Fruit fly (Drosophila melanogaster) whole organism, prepupa: Measurements from ENCODE around the gene Cyp9f2.

ENCODE experiments used
- Blimp-1 ChIP-seq: fragments of 200-800 bp; sonication (Bioruptor generic); optimal IDR thresholded peaks from 3 replicates; lab custom pipeline; 2017; ENCODE audit warnings: missing biosample characterization, missing genetic modification characterization, mild to moderate bottlenecking, moderate library complexity, missing genetic modification reagents
- CG10631 ChIP-seq: fragments of 200-800 bp; sonication (Bioruptor generic); optimal IDR thresholded peaks from 2 replicates; lab custom pipeline; 2016; ENCODE audit warnings: missing biosample characterization, missing genetic modification characterization
- CG11294 ChIP-seq: fragments of 200-800 bp; sonication (Bioruptor generic); IDR thresholded peaks from 2 replicates; pipeline ENCODE4 v1.3.6; 2022; ENCODE audit warnings: missing biosample characterization, missing genetic modification characterization
- CG11762 ChIP-seq: fragments of 200-800 bp; sonication (Bioruptor generic); optimal IDR thresholded peaks from 3 replicates; lab custom pipeline; 2016; ENCODE audit warnings: missing biosample characterization, missing genetic modification characterization; ENCODE audit not compliant: insufficient read depth
- CG1621 ChIP-seq: fragments of 200-800 bp; sonication (Bioruptor generic); optimal IDR thresholded peaks from 3 replicates; lab custom pipeline; 2018; ENCODE audit warnings: missing biosample characterization, mild to moderate bottlenecking, missing genetic modification characterization
- CG32006 ChIP-seq: fragments of 200-800 bp; sonication (Bioruptor generic); optimal IDR thresholded peaks from 3 replicates; lab custom pipeline; 2017; ENCODE audit warnings: missing biosample characterization, mild to moderate bottlenecking, missing genetic modification characterization
- CG34406 ChIP-seq: fragments of 200-800 bp; sonication (Bioruptor generic); optimal IDR thresholded peaks from 3 replicates; lab custom pipeline; 2016; ENCODE audit warnings: missing biosample characterization, missing genetic modification characterization
- CG3919 ChIP-seq: fragments of 200-800 bp; sonication (Bioruptor generic); optimal IDR thresholded peaks from 3 replicates; lab custom pipeline; 2016; ENCODE audit warnings: missing biosample characterization, missing genetic modification characterization
- CG4318 ChIP-seq: fragments of 200-800 bp; sonication (Bioruptor generic); optimal IDR thresholded peaks from 3 replicates; lab custom pipeline; 2017; ENCODE audit warnings: missing biosample characterization, mild to moderate bottlenecking, missing genetic modification characterization
- CG6163 ChIP-seq: fragments of 200-800 bp; sonication (Bioruptor generic); IDR thresholded peaks from 3 replicates; pipeline ENCODE4 v1.3.6; 2022; ENCODE audit warnings: missing biosample characterization, missing genetic modification characterization
- CG6276 ChIP-seq: fragments of 200-800 bp; sonication (Bioruptor generic); optimal IDR thresholded peaks from 2 replicates; lab custom pipeline; 2017; ENCODE audit warnings: missing biosample characterization, mild to moderate bottlenecking, missing genetic modification characterization
- CG6792 ChIP-seq: fragments of 200-800 bp; sonication (Bioruptor generic); optimal IDR thresholded peaks from 3 replicates; lab custom pipeline; 2016; ENCODE audit warnings: missing biosample characterization, missing genetic modification characterization
- CG6808 ChIP-seq: fragments of 200-800 bp; sonication (Bioruptor generic); optimal IDR thresholded peaks from 3 replicates; lab custom pipeline; 2017; ENCODE audit warnings: missing biosample characterization, missing genetic modification characterization, mild to moderate bottlenecking, moderate library complexity, missing genetic modification reagents
- CG7368 ChIP-seq: fragments of 200-800 bp; sonication (Bioruptor generic); optimal IDR thresholded peaks from 3 replicates; lab custom pipeline; 2016; ENCODE audit warnings: missing biosample characterization, missing genetic modification characterization
- CG8319 ChIP-seq: fragments of 200-800 bp; sonication (Bioruptor generic); optimal IDR thresholded peaks from 3 replicates; lab custom pipeline; 2016; ENCODE audit warnings: missing biosample characterization, missing genetic modification characterization
- CG8632 ChIP-seq: fragments of 200-800 bp; sonication (Bioruptor generic); optimal IDR thresholded peaks from 3 replicates; lab custom pipeline; 2016; ENCODE audit warnings: missing biosample characterization, missing genetic modification characterization
- Eip75B ChIP-seq: fragments of 200-800 bp; sonication (Bioruptor generic); optimal IDR thresholded peaks from 3 replicates; lab custom pipeline; 2016; ENCODE audit warnings: missing biosample characterization, missing genetic modification characterization
- Eip78C ChIP-seq: fragments of 200-800 bp; sonication (Bioruptor generic); peaks from one replicate; lab custom pipeline; 2016; ENCODE audit warnings: missing biosample characterization, missing genetic modification characterization
- Eip93F ChIP-seq: fragments of 200-800 bp; sonication (Bioruptor generic); optimal IDR thresholded peaks from 2 replicates; lab custom pipeline; 2016; ENCODE audit warnings: missing biosample characterization, mild to moderate bottlenecking, missing genetic modification characterization
- Ets21C ChIP-seq: fragments of 200-800 bp; sonication (Bioruptor generic); optimal IDR thresholded peaks from 3 replicates; lab custom pipeline; 2016; ENCODE audit warnings: missing biosample characterization, missing genetic modification characterization
- Ets96B ChIP-seq: fragments of 200-800 bp; optimal IDR thresholded peaks from 2 replicates; lab custom pipeline; 2019; ENCODE audit warnings: missing biosample characterization, mild to moderate bottlenecking, missing genetic modification characterization, moderate library complexity
- Hr38 ChIP-seq: sonication (Bioruptor generic); optimal IDR thresholded peaks from 2 replicates; lab custom pipeline; 2016; ENCODE audit warnings: missing biosample characterization, missing genetic modification characterization
- Lpt ChIP-seq: fragments of 200-800 bp; sonication (Bioruptor generic); optimal IDR thresholded peaks from 3 replicates; lab custom pipeline; 2016; ENCODE audit warnings: missing biosample characterization, missing genetic modification characterization
- Met ChIP-seq: fragments of 200-800 bp; sonication (Bioruptor generic); optimal IDR thresholded peaks from 3 replicates; lab custom pipeline; 2016; ENCODE audit warnings: missing biosample characterization, missing genetic modification characterization
- Sox14 ChIP-seq: fragments of 200-800 bp; sonication (Bioruptor generic); optimal IDR thresholded peaks from 3 replicates; lab custom pipeline; 2016; ENCODE audit warnings: missing biosample characterization, missing genetic modification characterization
- achi ChIP-seq: fragments of 200-800 bp; sonication (Bioruptor generic); optimal IDR thresholded peaks from 3 replicates; lab custom pipeline; 2016; ENCODE audit warnings: missing biosample characterization, missing genetic modification characterization
- acj6 ChIP-seq: fragments of 200-800 bp; sonication (Bioruptor generic); optimal IDR thresholded peaks from 3 replicates; lab custom pipeline; 2016; ENCODE audit warnings: missing biosample characterization, missing genetic modification characterization
- dac ChIP-seq: fragments of 200-800 bp; sonication (Bioruptor generic); optimal IDR thresholded peaks from 2 replicates; lab custom pipeline; 2017; ENCODE audit warnings: missing biosample characterization, mild to moderate bottlenecking, missing genetic modification characterization
- dsx ChIP-seq: fragments of 200-800 bp; optimal IDR thresholded peaks from 3 replicates; lab custom pipeline; 2019; ENCODE audit warnings: missing biosample characterization, mild to moderate bottlenecking, missing genetic modification characterization, moderate library complexity; ENCODE audit not compliant: poor library complexity, severe bottlenecking
- eg ChIP-seq: fragments of 200-800 bp; sonication (Bioruptor generic); IDR thresholded peaks from 3 replicates; pipeline ENCODE4 v1.3.6; 2022; ENCODE audit warnings: missing biosample characterization, missing genetic modification characterization
- fd59A ChIP-seq: fragments of 200-800 bp; sonication (Bioruptor generic); optimal IDR thresholded peaks from 2 replicates; lab custom pipeline; 2017; ENCODE audit warnings: missing biosample characterization, mild to moderate bottlenecking, missing genetic modification characterization, missing genetic modification reagents
- fkh ChIP-seq: fragments of 200-800 bp; sonication (Bioruptor generic); optimal IDR thresholded peaks from 3 replicates; lab custom pipeline; 2017; ENCODE audit warnings: missing biosample characterization, mild to moderate bottlenecking, missing genetic modification characterization, moderate library complexity
- lz ChIP-seq: fragments of 200-800 bp; sonication (Bioruptor generic); optimal IDR thresholded peaks from 3 replicates; lab custom pipeline; 2016; ENCODE audit warnings: missing biosample characterization, missing genetic modification characterization
- spab ChIP-seq: fragments of 200-800 bp; sonication (Bioruptor generic); optimal IDR thresholded peaks from 2 replicates; lab custom pipeline; 2017; ENCODE audit warnings: missing biosample characterization, mild to moderate bottlenecking, missing genetic modification characterization, missing genetic modification reagents
- ss ChIP-seq, 2 experiments: fragments of 200-800 bp; sonication (Bioruptor generic); optimal IDR thresholded peaks; 2 replicates in 1 of 2; 3 replicates in 1 of 2; lab custom pipeline; 2017 to 2018; ENCODE audit warnings: mild to moderate bottlenecking in 2 of 2, missing biosample characterization in 2 of 2, missing genetic modification characterization in 2 of 2, moderate library complexity in 1 of 2
- topi ChIP-seq: fragments of 200-800 bp; sonication (Bioruptor generic); optimal IDR thresholded peaks from 3 replicates; lab custom pipeline; 2016; ENCODE audit warnings: missing biosample characterization, missing genetic modification characterization
- vri ChIP-seq: fragments of 200-800 bp; sonication (Bioruptor generic); optimal IDR thresholded peaks from 3 replicates; lab custom pipeline; 2016; ENCODE audit warnings: missing biosample characterization, mild to moderate bottlenecking, missing genetic modification characterization

The Cyp9f2 gene

dm6 chr3R:12395880-12396279 is 9.9 kb downstream of the Cyp9f2 start, which contains the start of the genes CG10096 and CG10097:
TSS of gene CG10096 (minus strand) at chr3R:12395980.
TSS of gene CG10097 (minus strand) at chr3R:12395980.
- TF ChIP-seq CG10631 (GFP tag; lab: Kevin White, UChicago) (no peak), CG11294 (GFP tag; lab: Robert Waterston, UW) (no peak), eg (no peak), CG4318 (no peak), CG6808 (GFP tag; lab: Kevin White, UChicago) (no peak), CG6276 (GFP tag; lab: Kevin White, UChicago) (no peak), lz (GFP tag; lab: Kevin White, UChicago) (no peak), fkh (no peak), CG32006 (no peak), Ets21C (GFP tag; lab: Kevin White, UChicago) (no peak), Met (no peak), Hr38 (GFP tag; lab: Kevin White, UChicago) (no peak), dsx (GFP tag; lab: Kevin White, UChicago) (no peak), achi (GFP tag; lab: Kevin White, UChicago) (no peak), CG11762 (no peak), Blimp-1 (no peak)

dm6 chr3R:12386965-12387364 is 18.9 kb downstream of the Cyp9f2 start, which contains the start of gene CG33098:
TSS of gene CG33098 (plus strand) at chr3R:12387188.
- no peak for TF ChIP-seq dac
- TF ChIP-seq eg = no peak
- TF ChIP-seq CG4318 = no peak

DNA sequence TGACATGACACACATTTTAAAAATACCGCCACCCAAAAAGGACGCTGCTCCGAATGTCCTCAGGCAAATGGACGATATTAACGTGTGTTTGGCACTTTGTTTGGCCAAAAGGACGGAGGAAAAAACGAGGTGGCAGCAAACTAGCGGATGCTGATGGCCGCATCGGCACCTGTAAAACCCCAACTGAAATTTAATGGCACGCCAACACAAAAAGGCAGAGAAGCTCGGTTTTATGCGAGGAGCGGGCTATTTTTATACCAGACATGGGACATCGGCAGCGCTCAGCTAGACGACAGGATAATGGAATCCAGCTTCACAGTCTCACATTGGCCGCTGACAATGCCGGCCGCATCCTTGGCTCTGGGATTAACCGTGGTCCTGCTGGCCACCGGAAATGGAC is 19.9 kb downstream of the Cyp9f2 start, which contains the start of gene Sol1:
Gene Sol1, plus strand, starts transcription at position 301 of the 400 bp plus-strand sequence.
- TF ChIP-seq CG7368 (GFP tag; lab: Kevin White, UChicago) (no peak), CG6163 (no peak), acj6 (no peak), CG8319 (GFP tag; lab: Kevin White, UChicago) (no peak), Eip93F (GFP tag; lab: Kevin White, UChicago) (no peak), Sox14 (GFP tag; lab: Kevin White, UChicago) (no peak), topi (GFP tag; lab: Kevin White, UChicago) (no peak), CG6792 (GFP tag; lab: Kevin White, UChicago) (no peak), fd59A (GFP tag; lab: Kevin White, UChicago) (no peak), spab (no peak), CG34406 (GFP tag; lab: Kevin White, UChicago) (no peak), ss (GFP tag; optimal IDR thresholded peaks at IDR 0.05; lab: Kevin White, UChicago) (no peak), Ets21C (GFP tag; lab: Kevin White, UChicago) (no peak), Ets96B (tag; lab: Kevin White, UChicago) (no peak), Met (no peak), lz (GFP tag; lab: Kevin White, UChicago) (no peak), Eip78C (no peak), Eip75B (no peak), vri (GFP tag; lab: Kevin White, UChicago) (no peak), CG3919 (GFP tag; lab: Kevin White, UChicago) (no peak)
- TF ChIP-seq, all 60 proteins: peak for 0

DNA sequence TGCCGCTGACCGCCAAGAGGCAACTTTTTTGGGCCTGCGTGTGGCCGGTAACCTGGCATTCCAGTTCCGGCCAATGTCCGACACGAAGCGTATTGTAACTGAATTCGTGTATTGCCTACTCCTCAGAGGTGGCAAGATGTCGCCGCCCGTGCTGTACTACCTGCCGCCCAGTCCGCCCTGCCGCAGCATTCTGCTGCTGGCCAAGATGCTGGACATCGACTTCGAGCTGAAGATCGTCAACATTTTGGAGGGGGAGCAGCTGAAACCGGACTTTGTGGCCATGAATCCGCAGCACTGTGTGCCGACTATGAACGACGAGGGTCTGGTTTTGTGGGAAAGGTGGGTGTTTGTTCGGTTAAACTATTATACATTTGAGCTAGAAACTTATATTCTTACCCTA is 21.6 kb downstream of the Cyp9f2 start:
- 0 out of 3 replicates have a peak, but pooled peaks have one; percentile 18 for TF ChIP-seq eg
- no peak for TF ChIP-seq CG6163
- peak; percentile 24 for TF ChIP-seq Lpt

DNA sequence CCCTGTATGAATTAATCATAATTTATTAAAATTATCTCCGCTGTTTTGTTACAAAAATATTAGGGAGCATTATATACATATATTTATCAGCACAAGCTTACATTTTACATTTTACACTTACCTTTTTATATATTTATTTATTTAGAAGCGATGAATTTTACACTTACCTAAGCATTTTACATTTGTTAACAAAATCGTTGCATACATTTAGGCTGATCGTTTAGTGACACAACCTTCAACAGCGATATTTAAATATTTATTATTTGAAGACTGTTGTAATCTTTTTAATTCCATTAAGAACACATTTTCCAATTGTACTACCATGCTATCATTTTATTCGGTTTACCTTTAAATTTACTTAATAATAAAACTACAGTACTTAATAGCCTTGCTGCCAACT is 22.0 kb downstream of the Cyp9f2 start:
- TF ChIP-seq Eip78C (peak; percentile 71), Hr38 (GFP tag; lab: Kevin White, UChicago) (no peak), fkh (peak; percentile 73), CG7368 (GFP tag; lab: Kevin White, UChicago) (no peak), CG8632 (GFP tag; lab: Kevin White, UChicago) (no peak), achi (GFP tag; lab: Kevin White, UChicago) (no peak), topi (GFP tag; lab: Kevin White, UChicago) (no peak), Met (no peak), CG1621 (tag; lab: Kevin White, UChicago) (no peak)
- TF ChIP-seq, all 60 proteins: peak for 2
